Fruit fly (Drosophila melanogaster) whole organism, wandering third instar larva: ENCODE measurements around the gene inaE.

ENCODE experiments used
- foxo ChIP-seq, 2 experiments: fragments of 200-800 bp; sonication (Bioruptor generic); optimal IDR thresholded peaks; 2 replicates in 1 of 2; 3 replicates in 1 of 2; lab custom pipeline; 2016 to 2017; ENCODE audit warnings: missing biosample characterization in 2 of 2, missing genetic modification characterization in 2 of 2
- h ChIP-seq: fragments of 200-800 bp; sonication (Bioruptor generic); optimal IDR thresholded peaks from 3 replicates; lab custom pipeline; 2016; ENCODE audit warnings: missing biosample characterization, mild to moderate bottlenecking, missing genetic modification characterization
- lola ChIP-seq: fragments of >200 bp; optimal IDR thresholded peaks from 2 replicates; lab custom pipeline; 2017; ENCODE audit warnings: missing biosample characterization, missing genetic modification characterization
- sv ChIP-seq: fragments of 200-800 bp; sonication (Bioruptor generic); optimal IDR thresholded peaks from 3 replicates; lab custom pipeline; 2016; ENCODE audit warnings: missing biosample characterization, missing genetic modification characterization
- usp ChIP-seq: fragments of >200 bp; optimal IDR thresholded peaks from 2 replicates; lab custom pipeline; 2017; ENCODE audit warnings: missing biosample characterization, missing genetic modification characterization

DNA sequence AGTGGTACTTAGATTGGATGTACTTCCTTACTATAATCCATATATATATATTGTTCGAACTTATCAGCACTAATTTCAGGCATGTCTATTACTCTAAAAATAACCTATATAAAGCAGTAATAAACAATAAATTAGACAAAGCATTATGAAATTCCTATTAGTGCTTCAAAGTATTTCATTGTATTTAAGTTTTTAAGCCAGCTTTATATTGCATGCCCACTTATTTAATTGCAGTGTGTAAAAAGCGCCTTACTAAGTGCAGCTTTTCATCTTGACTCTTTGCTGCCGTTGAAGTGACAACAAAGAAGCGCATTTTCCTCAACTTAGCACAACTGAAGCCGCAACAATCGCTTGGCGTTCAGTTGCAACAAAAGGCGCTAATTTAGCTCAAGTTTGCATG lies 35.3 kb downstream of the inaE start:
- TF ChIP-seq foxo (GFP tag; optimal IDR thresholded peaks at IDR 0.05; lab: Kevin White, UChicago) (no peak), h (GFP tag; lab: Kevin White, UChicago) (no peak), sv (GFP tag; lab: Kevin White, UChicago) (no peak), usp (GFP tag; lab: Kevin White, UChicago) (no peak), lola (GFP tag; lab: Kevin White, UChicago) (no peak)
